Worm (Caenorhabditis elegans) whole organism, late embryonic: ENCODE results near the gene ttbk-5.

Source experiments
- ceh-34 ChIP-seq: sonication (generic microtip); optimal IDR thresholded peaks from 2 replicates; lab custom pipeline; 2016; ENCODE audit warnings: mild to moderate bottlenecking, missing genetic modification characterization, missing compliant biosample characterization
- ceh-9 ChIP-seq: sonication (generic microtip); optimal IDR thresholded peaks from 2 replicates; lab custom pipeline; 2016; ENCODE audit warnings: mild to moderate bottlenecking, missing genetic modification characterization, inconsistent platforms, missing compliant biosample characterization
- ets-4 ChIP-seq: sonication (generic microtip); optimal IDR thresholded peaks from 2 replicates; lab custom pipeline; 2016; ENCODE audit warnings: missing genetic modification characterization, missing compliant biosample characterization
- hlh-6 ChIP-seq: sonication (generic microtip); optimal IDR thresholded peaks from 2 replicates; lab custom pipeline; 2016; ENCODE audit warnings: missing genotype, missing genetic modification characterization, missing compliant biosample characterization
- nhr-11 ChIP-seq: fragments of 150-350 bp; optimal IDR thresholded peaks from 2 replicates; lab custom pipeline; 2014; ENCODE audit warnings: missing biosample characterization, missing genetic modification characterization
- pha-4 ChIP-seq: fragments of 150-350 bp; optimal IDR thresholded peaks from 2 replicates; lab custom pipeline; 2018; ENCODE audit warnings: missing biosample characterization, missing genetic modification reagents, missing genetic modification characterization
- sox-2 ChIP-seq: fragments of 200-800 bp; sonication (Bioruptor generic); IDR thresholded peaks from 2 replicates; pipeline ENCODE4 v1.3.6; 2022; ENCODE audit warnings: missing genetic modification reagents, missing genetic modification characterization, missing compliant biosample characterization
- tbx-2 ChIP-seq: sonication (generic microtip); optimal IDR thresholded peaks from 2 replicates; lab custom pipeline; 2016; ENCODE audit warnings: missing genetic modification characterization, missing compliant biosample characterization
- unc-55 ChIP-seq: sonication (generic microtip); optimal IDR thresholded peaks from 2 replicates; lab custom pipeline; 2017; ENCODE audit warnings: missing biosample characterization, missing genetic modification reagents, missing genetic modification characterization

ce11 chrIV:10067541-10067940 is 22.9 kb upstream of the ttbk-5 start, which contains the start of gene cwn-2:
- TF ChIP-seq hlh-6 (tag; lab: Kevin White, UChicago) (no peak), nhr-11 (tag; lab: Kevin White, UChicago) (no peak), sox-2 (GFP tag; lab: Robert Waterston, UW) (no peak), pha-4 (tag; lab: Kevin White, UChicago) (no peak), ceh-34 (no peak), tbx-2 (tag; lab: Kevin White, UChicago) (no peak), ets-4 (tag; lab: Kevin White, UChicago) (no peak), unc-55 (no peak), ceh-9 (tag; lab: Kevin White, UChicago) (no peak)
